Fruit fly (Drosophila melanogaster): Measurements from ENCODE around the gene CG2162.

CG2162 gene

dm6 chr3L:3081146-3081872 is 46.3 kb downstream of the CG2162 start (continued):
- TF ChIP-seq pfk (GFP tag; optimal IDR thresholded peaks at IDR 0.05) = peak; percentile 68
- TF ChIP-seq CG12071 (GFP tag; optimal IDR thresholded peaks at IDR 0.05) = peak; percentile 99
- no peak for TF ChIP-seq Lpt (GFP tag; optimal IDR thresholded peaks at IDR 0.05)
- peak; percentile 98 for TF ChIP-seq cwo (GFP tag; optimal IDR thresholded peaks at IDR 0.05)
- peak; percentile 64 for TF ChIP-seq Sry-β (GFP tag; optimal IDR thresholded peaks at IDR 0.05)
- peak; percentile 55; the same call in 1 of the 3 replicates for TF ChIP-seq zen2 (GFP tag; IDR thresholded peaks at IDR 0.05; ENCODE audit: partially characterized antibody)
- TF ChIP-seq CG1832 (GFP tag; optimal IDR thresholded peaks at IDR 0.05) = no peak
- peak; percentile 91 for TF ChIP-seq emc (GFP tag; optimal IDR thresholded peaks at IDR 0.05)
- TF ChIP-seq CG6689 (GFP tag; IDR thresholded peaks at IDR 0.05) = peak; percentile 98
- peak; percentile 95 for TF ChIP-seq CG9609 (GFP tag; optimal IDR thresholded peaks at IDR 0.05)
- peak; percentile 95 for TF ChIP-seq sug (tag; optimal IDR thresholded peaks at IDR 0.05)
- peak; percentile 80 for TF ChIP-seq HLH4C (GFP tag; IDR thresholded peaks at IDR 0.05; ENCODE audit: partially characterized antibody)
- peak; percentile 94 for TF ChIP-seq ham (GFP tag; IDR thresholded peaks at IDR 0.05)
- TF ChIP-seq CG4617 (GFP tag; optimal IDR thresholded peaks at IDR 0.05; ENCODE audit: borderline replicate concordance) = peak; percentile 97
- TF ChIP-seq CG10209 (GFP tag; optimal IDR thresholded peaks at IDR 0.05) = peak; percentile 98
- peak; percentile 99 for TF ChIP-seq so (GFP tag; IDR thresholded peaks at IDR 0.05)
- TF ChIP-seq CG8478 (optimal IDR thresholded peaks at IDR 0.05) = no peak
- peak; percentile 97 for TF ChIP-seq CG10654 (GFP tag; optimal IDR thresholded peaks at IDR 0.05)
- TF ChIP-seq CG18011 (GFP tag; optimal IDR thresholded peaks at IDR 0.05) = peak; percentile 90
- peak; percentile 94 for TF ChIP-seq slou (GFP tag; optimal IDR thresholded peaks at IDR 0.05)
- TF ChIP-seq CG12155 (GFP tag; optimal IDR thresholded peaks at IDR 0.05) = peak; percentile 97
- TF ChIP-seq Meics (GFP tag; optimal IDR thresholded peaks at IDR 0.05) = peak; percentile 99
- no peak for TF ChIP-seq usp (GFP tag; optimal IDR thresholded peaks at IDR 0.05)
- peak; percentile 82 for TF ChIP-seq CG7928 (GFP tag; optimal IDR thresholded peaks at IDR 0.05)
- TF ChIP-seq CG2678 (tag; optimal IDR thresholded peaks at IDR 0.05) = peak; percentile 99
- peak; percentile 96 for TF ChIP-seq CG11093 (GFP tag; IDR thresholded peaks at IDR 0.05)
- TF ChIP-seq crc (GFP tag; optimal IDR thresholded peaks at IDR 0.05) = peak; percentile 92
- peak; percentile 88 for TF ChIP-seq Nf-YB (GFP tag; optimal IDR thresholded peaks at IDR 0.05)
- TF ChIP-seq Vsx1 (GFP tag; optimal IDR thresholded peaks at IDR 0.05) = peak; percentile 96
- TF ChIP-seq Eip74EF (GFP tag; optimal IDR thresholded peaks at IDR 0.05) = peak in 1 of 2 experiments; percentile 97
- peak; percentile 96 for TF ChIP-seq Bteb2 (GFP tag; optimal IDR thresholded peaks at IDR 0.05)
- peak; percentile 79 for TF ChIP-seq inv (GFP tag; IDR thresholded peaks at IDR 0.05; ENCODE audit: partially characterized antibody)
- TF ChIP-seq gsb-n (tag; optimal IDR thresholded peaks at IDR 0.05) = peak; percentile 98
- peak; percentile 93 for TF ChIP-seq CG31365 (tag; optimal IDR thresholded peaks at IDR 0.05)
- TF ChIP-seq luna (GFP tag; optimal IDR thresholded peaks at IDR 0.05) = peak; percentile 65
- TF ChIP-seq CG13123 (GFP tag; optimal IDR thresholded peaks at IDR 0.05) = peak; percentile 96
- TF ChIP-seq CG9932 (GFP tag; IDR thresholded peaks at IDR 0.05) = peak; percentile 99
- peak; percentile 96 for TF ChIP-seq CG10147 (GFP tag; optimal IDR thresholded peaks at IDR 0.05)
- peak; percentile 90 for TF ChIP-seq twi (tag; optimal IDR thresholded peaks at IDR 0.05)
- peak; percentile 97 for TF ChIP-seq CG6254 (GFP tag; optimal IDR thresholded peaks at IDR 0.05)
- peak; percentile 98 for TF ChIP-seq CG2202 (tag; optimal IDR thresholded peaks at IDR 0.05)
- TF ChIP-seq Dfd (GFP tag; optimal IDR thresholded peaks at IDR 0.05) = no peak
- TF ChIP-seq CG6791 (GFP tag; IDR thresholded peaks at IDR 0.05; ENCODE audit: partially characterized antibody) = peak; percentile 80; the same call in 2 of the 3 replicates
- TF ChIP-seq Hmx (GFP tag; optimal IDR thresholded peaks at IDR 0.05) = peak; percentile 94
- TF ChIP-seq CG14710 (tag; optimal IDR thresholded peaks at IDR 0.05) = peak; percentile 95
- peak; percentile 95 for TF ChIP-seq CG10431 (GFP tag; optimal IDR thresholded peaks at IDR 0.05)
- peak; percentile 97 for TF ChIP-seq Sox100B (GFP tag; optimal IDR thresholded peaks at IDR 0.05)
- peak; percentile 98 for TF ChIP-seq tap (tag; optimal IDR thresholded peaks at IDR 0.05)
